Fruit fly (Drosophila melanogaster) whole organism, wandering third instar larva: ENCODE data around the gene CG43630.

Source experiments
- HLH106 ChIP-seq: fragments of 200-800 bp; optimal IDR thresholded peaks from 3 replicates; lab custom pipeline; 2019; ENCODE audit warnings: missing biosample characterization, mild to moderate bottlenecking, missing genetic modification characterization, moderate library complexity
- OdsH ChIP-seq: fragments of 200-800 bp; sonication (Bioruptor generic); optimal IDR thresholded peaks from 2 replicates; lab custom pipeline; 2016; ENCODE audit warnings: missing biosample characterization, mild to moderate bottlenecking, missing genetic modification characterization
- Vsx2 ChIP-seq: fragments of 200-300, 225-300 bp; sonication (Bioruptor generic); optimal IDR thresholded peaks from 2 replicates; lab custom pipeline; 2018; ENCODE audit warnings: missing biosample characterization, missing genetic modification characterization; ENCODE audit not compliant: partially characterized antibody
- dsf ChIP-seq: sonication (Bioruptor generic); optimal IDR thresholded peaks from 2 replicates; lab custom pipeline; 2016; ENCODE audit warnings: missing biosample characterization, missing genetic modification characterization, borderline replicate concordance
- h ChIP-seq: fragments of 200-800 bp; sonication (Bioruptor generic); optimal IDR thresholded peaks from 3 replicates; lab custom pipeline; 2016; ENCODE audit warnings: missing biosample characterization, mild to moderate bottlenecking, missing genetic modification characterization
- lola ChIP-seq: fragments of >200 bp; optimal IDR thresholded peaks from 2 replicates; lab custom pipeline; 2017; ENCODE audit warnings: missing biosample characterization, missing genetic modification characterization

- no peak for TF ChIP-seq OdsH (GFP tag; lab: Kevin White, UChicago)
- TF ChIP-seq Vsx2 (GFP tag; lab: Kevin White, UChicago), result no peak
- TF ChIP-seq dsf (GFP tag; lab: Kevin White, UChicago), result no peak
- TF ChIP-seq HLH106 (tag; lab: Kevin White, UChicago), result no peak
- TF ChIP-seq lola (GFP tag; lab: Kevin White, UChicago), result no peak
- TF ChIP-seq h (GFP tag; lab: Kevin White, UChicago), result no peak
Measured at dm6 chr3R:12716894-12717293, 40.8 kb upstream of the CG43630 start.
